Worm (Caenorhabditis elegans): ENCODE results near the gene F41E7.2.

- TF ChIP-seq W03F9.2 (tag; optimal IDR thresholded peaks at IDR 0.05) (no peak), dao-5 (tag; optimal IDR thresholded peaks at IDR 0.05) (no peak), him-1 (tag; optimal IDR thresholded peaks at IDR 0.05) (no peak)
Observed at ce11 chrX:10306923-10307322, 33.4 kb downstream of the F41E7.2 start.

Measured in whole organism, L4/young adult.